Worm (Caenorhabditis elegans) whole organism, L3 larva: ENCODE results near the gene acl-8.

Experiments used
- ZK546.5 ChIP-seq: sonication (generic microtip); optimal IDR thresholded peaks from 2 replicates; lab custom pipeline; 2017; ENCODE audit warnings: missing biosample characterization, missing genetic modification characterization
- ama-1 ChIP-seq: fragments of 150-350 bp; optimal IDR thresholded peaks from 2 replicates; lab custom pipeline; 2018
- elt-3 ChIP-seq, 3 experiments: fragments of 150-350 bp in 1 of 3; sonication (generic microtip) in 2 of 3; optimal IDR thresholded peaks; 2 replicates in 2 of 3; 4 replicates in 1 of 3; lab custom pipeline; 2014 to 2017; ENCODE audit warnings: missing biosample characterization in 3 of 3, missing genetic modification characterization in 3 of 3
- nhr-11 ChIP-seq: fragments of 150-350 bp; optimal IDR thresholded peaks from 2 replicates; lab custom pipeline; 2014; ENCODE audit warnings: missing biosample characterization, missing genetic modification characterization
- nhr-23 ChIP-seq: fragments of 150-350 bp; optimal IDR thresholded peaks from 2 replicates; lab custom pipeline; 2014; ENCODE audit warnings: missing biosample characterization, missing genetic modification reagents, missing genetic modification characterization
- nhr-25 ChIP-seq: sonication (generic microtip); optimal IDR thresholded peaks from 2 replicates; lab custom pipeline; 2017; ENCODE audit warnings: missing biosample characterization, missing genetic modification characterization
- sea-2 ChIP-seq: fragments of 150-350 bp; sonication (generic microtip); optimal IDR thresholded peaks from 4 replicates; lab custom pipeline; 2014; ENCODE audit warnings: missing biosample characterization, missing genetic modification reagents, missing genetic modification characterization
- skn-1 ChIP-seq: fragments of 150-350 bp; optimal IDR thresholded peaks from 2 replicates; lab custom pipeline; 2014; ENCODE audit warnings: missing biosample characterization, missing genetic modification characterization
- ztf-11 ChIP-seq: fragments of 150-350 bp; optimal IDR thresholded peaks from 2 replicates; lab custom pipeline; 2014; ENCODE audit warnings: missing biosample characterization, missing genetic modification characterization

DNA sequence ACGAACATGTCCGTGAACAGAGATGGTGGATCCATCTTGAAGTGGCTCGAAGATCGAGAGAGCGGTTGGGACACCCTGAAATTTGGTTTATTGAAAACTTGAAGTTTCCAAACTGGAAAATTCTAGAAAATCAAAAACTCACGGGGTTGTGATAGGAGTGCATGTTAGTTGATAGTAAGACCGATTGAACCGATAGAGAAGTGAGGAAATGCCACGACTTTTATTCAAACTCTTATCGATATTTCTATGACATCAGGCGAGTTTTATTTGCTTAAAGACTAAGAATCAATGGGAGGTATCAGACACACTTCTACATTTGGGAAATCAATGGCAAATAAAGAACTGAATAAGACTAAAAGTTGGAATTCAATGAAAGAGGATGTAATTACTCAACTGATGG lies 38.2 kb downstream of the acl-8 start, which contains the start of gene lec-10:
- TF ChIP-seq nhr-11 (tag; lab: Kevin White, UChicago) (no peak), skn-1 (tag; lab: Kevin White, UChicago) (no peak), ZK546.5 (no peak), nhr-25 (no peak), ama-1 (lab: Kevin White, UChicago) (no peak), elt-3 (tag; optimal IDR thresholded peaks at IDR 0.05; lab: Kevin White, UChicago) (no peak), ztf-11 (no peak), sea-2 (GFP tag; lab: Kevin White, UChicago) (no peak), nhr-23 (no peak)
